Worm (Caenorhabditis elegans): Measurements from ENCODE around the gene T26H5.10.

DNA sequence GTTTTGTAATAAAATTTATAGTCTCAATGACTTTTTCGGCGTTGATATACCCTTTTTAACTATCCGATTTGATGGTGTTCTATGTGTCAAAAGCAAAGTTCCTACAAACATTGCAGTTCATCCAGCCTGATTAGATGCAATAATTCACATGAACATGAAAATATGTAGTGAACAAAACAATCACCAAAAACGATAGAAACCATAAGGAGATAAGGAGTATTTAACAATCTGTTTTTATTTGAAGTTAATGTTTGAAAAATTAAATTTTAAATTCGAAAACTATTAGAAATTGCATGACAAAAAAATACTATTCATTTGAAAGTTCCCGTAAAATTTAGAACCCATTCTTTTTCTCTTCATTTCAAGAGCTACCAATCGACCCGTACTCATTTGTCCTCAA, 16.7 kb downstream of the T26H5.10 start, which contains the start of gene fbxa-209:
- TF ChIP-seq efl-1 (optimal IDR thresholded peaks at IDR 0.05), result no peak
- peak in 1 of 2 experiments; percentile 84 for TF ChIP-seq efl-1 (GFP tag; optimal IDR thresholded peaks at IDR 0.05 in 1 of 2)
- no peak for TF ChIP-seq lin-39 (tag; optimal IDR thresholded peaks at IDR 0.05)
- TF ChIP-seq ama-1 (optimal IDR thresholded peaks at IDR 0.05), result no peak
- TF ChIP-seq ceh-82 (tag; optimal IDR thresholded peaks at IDR 0.05), result no peak
- no peak for TF ChIP-seq aha-1 (tag; optimal IDR thresholded peaks at IDR 0.05)
- no peak for TF ChIP-seq lir-3 (tag; optimal IDR thresholded peaks at IDR 0.05; ENCODE audit: poor library complexity)
- no peak for TF ChIP-seq unc-62 (GFP tag; optimal IDR thresholded peaks at IDR 0.05)
- TF ChIP-seq nhr-20 (tag; optimal IDR thresholded peaks at IDR 0.05), result no peak
- no peak for TF ChIP-seq lin-13 (GFP tag; optimal IDR thresholded peaks at IDR 0.05)
- TF ChIP-seq snu-23 (GFP tag; optimal IDR thresholded peaks at IDR 0.05), result no peak
- no peak for TF ChIP-seq mef-2 (tag; optimal IDR thresholded peaks at IDR 0.05)
- TF ChIP-seq nhr-76 (tag; optimal IDR thresholded peaks at IDR 0.05), result no peak
- TF ChIP-seq alr-1 (tag; optimal IDR thresholded peaks at IDR 0.05; ENCODE audit: borderline replicate concordance), result no peak

Measured in whole organism, L1 larva.